Fruit fly (Drosophila melanogaster): ENCODE measurements around the gene Rca1.

Rca1 gene

DNA sequence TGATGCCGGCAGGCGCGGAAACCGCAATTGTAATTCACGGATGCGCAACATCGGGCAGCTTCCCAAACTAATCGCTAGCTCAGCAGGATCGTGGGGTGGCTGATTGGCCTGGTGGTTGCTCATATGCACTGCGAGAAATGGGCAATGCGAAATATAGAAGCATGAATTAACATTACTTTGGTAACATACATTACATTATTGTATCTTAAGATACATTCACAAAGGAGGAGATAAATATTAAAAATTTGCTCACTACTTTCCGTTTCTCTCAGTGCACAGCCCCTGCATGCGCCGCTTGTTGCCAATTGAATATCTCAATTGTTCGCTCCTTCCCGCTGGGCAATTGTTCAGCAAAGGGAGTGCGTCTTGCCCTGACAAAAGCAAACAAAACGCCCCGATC is 10.8 kb upstream of the Rca1 start (continued):
- no peak for TF ChIP-seq CG14860 (GFP tag; IDR thresholded peaks at IDR 0.05; ENCODE audit: partially characterized antibody)
- TF ChIP-seq gsb (GFP tag; IDR thresholded peaks at IDR 0.05) = no peak
- TF ChIP-seq salm (tag; optimal IDR thresholded peaks at IDR 0.05) = peak; percentile 20
- peak; percentile 76 for TF ChIP-seq CG6689 (GFP tag; IDR thresholded peaks at IDR 0.05)
- no peak for TF ChIP-seq CG15073 (GFP tag; optimal IDR thresholded peaks at IDR 0.05)
- TF ChIP-seq p53 (GFP tag; optimal IDR thresholded peaks at IDR 0.05) = no peak
- no peak for TF ChIP-seq Dref (GFP tag; IDR thresholded peaks at IDR 0.05)
- TF ChIP-seq rib (GFP tag; IDR thresholded peaks at IDR 0.05) = no peak
- peak; percentile 44 for TF ChIP-seq shn (GFP tag; optimal IDR thresholded peaks at IDR 0.05)
- TF ChIP-seq BtbVII (GFP tag; optimal IDR thresholded peaks at IDR 0.05) = no peak
- TF ChIP-seq CG10267 (tag; optimal IDR thresholded peaks at IDR 0.05) = peak; percentile 75
- no peak for TF ChIP-seq Oaz (GFP tag; IDR thresholded peaks at IDR 0.05)
- peak; percentile 65 for TF ChIP-seq E2f1 (GFP tag; IDR thresholded peaks at IDR 0.05)
- peak; percentile 78 for TF ChIP-seq Blimp-1 (GFP tag; optimal IDR thresholded peaks at IDR 0.05)
- TF ChIP-seq z (GFP tag; IDR thresholded peaks at IDR 0.05) = 0 out of 3 replicates have a peak, but pooled peaks have one; percentile 44
- peak; percentile 71 for TF ChIP-seq sisA (GFP tag; IDR thresholded peaks at IDR 0.05)
- TF ChIP-seq Sry-β (GFP tag; optimal IDR thresholded peaks at IDR 0.05) = no peak
- peak; percentile 61 for TF ChIP-seq Sox100B (GFP tag; optimal IDR thresholded peaks at IDR 0.05)
- peak; percentile 51 for TF ChIP-seq MTF-1 (GFP tag; optimal IDR thresholded peaks at IDR 0.05; ENCODE audit: borderline replicate concordance)
- TF ChIP-seq GATAe (GFP tag; conservative IDR thresholded peaks at IDR 0.05) = no peak
- peak; percentile 10 for TF ChIP-seq CHES-1-like (GFP tag; optimal IDR thresholded peaks at IDR 0.05)
- no peak for TF ChIP-seq CG8478 (optimal IDR thresholded peaks at IDR 0.05)
- peak; percentile 85 for TF ChIP-seq otp (GFP tag; IDR thresholded peaks at IDR 0.05)
- TF ChIP-seq lov (optimal IDR thresholded peaks at IDR 0.05) = no peak
- peak; percentile 82; the same call in 2 of the 3 replicates for TF ChIP-seq lov (GFP tag; IDR thresholded peaks at IDR 0.05)
- TF ChIP-seq jing (GFP tag; optimal IDR thresholded peaks at IDR 0.05) = peak; percentile 71
- TF ChIP-seq tup (GFP tag; optimal IDR thresholded peaks at IDR 0.05) = peak; percentile 21
- peak; percentile 75 for TF ChIP-seq CG8388 (GFP tag; optimal IDR thresholded peaks at IDR 0.05)
- peak; percentile 63 for TF ChIP-seq btn (GFP tag; optimal IDR thresholded peaks at IDR 0.05)
- TF ChIP-seq CG10979 (tag; optimal IDR thresholded peaks at IDR 0.05) = peak; percentile 89
- peak; percentile 75; the same call in 2 of the 3 replicates for TF ChIP-seq gce (GFP tag; IDR thresholded peaks at IDR 0.05)
- TF ChIP-seq Elba2 (GFP tag; optimal IDR thresholded peaks at IDR 0.05) = peak; percentile 41
- TF ChIP-seq Dip2 (GFP tag; IDR thresholded peaks at IDR 0.05) = no peak
- peak; percentile 13 for TF ChIP-seq pho (GFP tag; optimal IDR thresholded peaks at IDR 0.05)
- peak; percentile 64 for TF ChIP-seq slp2 (GFP tag; optimal IDR thresholded peaks at IDR 0.05)
- peak; percentile 68 for TF ChIP-seq CG10209 (GFP tag; optimal IDR thresholded peaks at IDR 0.05)
- peak; percentile 80 for TF ChIP-seq CoRest (tag; optimal IDR thresholded peaks at IDR 0.05)
- peak; percentile 69 for TF ChIP-seq ewg (GFP tag; optimal IDR thresholded peaks at IDR 0.05)
- peak; percentile 70 for TF ChIP-seq CG17359 (tag; optimal IDR thresholded peaks at IDR 0.05)
- peak; percentile 53 for TF ChIP-seq Bdp1 (GFP tag; optimal IDR thresholded peaks at IDR 0.05)
- TF ChIP-seq CG8281 (tag; optimal IDR thresholded peaks at IDR 0.05) = peak; percentile 28
- peak; percentile 16 for TF ChIP-seq CG12744 (GFP tag; optimal IDR thresholded peaks at IDR 0.05)
- peak; percentile 50 for TF ChIP-seq dm (GFP tag; optimal IDR thresholded peaks at IDR 0.05)
- TF ChIP-seq CG15601 (tag; optimal IDR thresholded peaks at IDR 0.05) = peak; percentile 81
- TF ChIP-seq CG8089 (GFP tag; optimal IDR thresholded peaks at IDR 0.05) = peak; percentile 69
- TF ChIP-seq ap (GFP tag; IDR thresholded peaks at IDR 0.05) = peak; percentile 40; the same call in 1 of the 2 replicates
- TF ChIP-seq unc-4 (GFP tag; IDR thresholded peaks at IDR 0.05; ENCODE audit: partially characterized antibody) = no peak
- no peak for TF ChIP-seq hkb (optimal IDR thresholded peaks at IDR 0.05)
- TF ChIP-seq hkb (GFP tag; IDR thresholded peaks at IDR 0.05) = peak; percentile 83
- TF ChIP-seq NC2α (GFP tag; optimal IDR thresholded peaks at IDR 0.05) = peak; percentile 44
- TF ChIP-seq zfh1 (GFP tag; IDR thresholded peaks at IDR 0.05) = peak; percentile 92
- TF ChIP-seq CG10274 (GFP tag; optimal IDR thresholded peaks at IDR 0.05) = no peak

All from whole organism, embryonic.